Worm (Caenorhabditis elegans): ENCODE measurements around the gene C36A4.10.

C36A4.10 gene

DNA sequence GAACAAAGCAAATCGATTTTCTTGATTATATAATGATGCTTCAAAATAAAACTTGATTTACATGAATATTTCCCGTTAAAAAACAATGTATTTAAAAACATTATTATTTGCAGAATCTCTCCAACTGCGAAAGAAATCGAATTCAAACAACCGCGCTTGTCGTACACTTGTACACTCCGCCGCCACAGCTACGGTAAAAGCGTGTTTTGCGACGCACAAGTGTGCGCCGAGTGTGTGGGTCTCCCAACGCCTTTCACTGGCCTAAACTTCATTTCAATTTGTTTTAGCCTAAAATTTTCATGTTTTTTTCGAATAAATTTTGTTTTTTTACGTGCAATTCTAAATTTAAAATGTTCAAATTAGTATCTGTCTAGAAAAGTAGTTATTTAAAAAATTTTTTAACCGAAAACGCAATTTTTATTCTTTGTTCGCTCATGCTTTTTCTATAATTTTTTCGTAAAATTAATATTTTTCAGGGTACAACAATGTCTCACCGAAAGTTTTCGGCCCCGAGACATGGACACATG lies 36.2 kb upstream of the C36A4.10 start, which contains the start of gene rpl-3 (continued):
- TF ChIP-seq lin-39 (tag; optimal IDR thresholded peaks at IDR 0.05) (peak; percentile 95), tag-97 (GFP tag; IDR thresholded peaks at IDR 0.05) (peak; percentile 99), gei-8 (GFP tag; optimal IDR thresholded peaks at IDR 0.05) (peak; percentile 100), ceh-44 (GFP tag; IDR thresholded peaks at IDR 0.05) (peak; percentile 99), T26A8.4 (GFP tag; IDR thresholded peaks at IDR 0.05) (peak; percentile 100), daf-8 (GFP tag; IDR thresholded peaks at IDR 0.05) (peak; percentile 94), daf-16 (GFP tag; optimal IDR thresholded peaks at IDR 0.05) (peak; percentile 98 to 99), daf-16 (tag; optimal IDR thresholded peaks at IDR 0.05) (peak; percentile 98), ceh-62 (tag; optimal IDR thresholded peaks at IDR 0.05) (no peak), mep-1 (tag; optimal IDR thresholded peaks at IDR 0.05) (peak; percentile 100), ZK337.2 (GFP tag; IDR thresholded peaks at IDR 0.05) (peak; percentile 96), mdt-29 (GFP tag; IDR thresholded peaks at IDR 0.05) (peak; percentile 99), unc-130 (GFP tag; optimal IDR thresholded peaks at IDR 0.05) (peak; percentile 99), nhr-48 (tag; optimal IDR thresholded peaks at IDR 0.05) (peak; percentile 99), Y75B8A.6 (GFP tag; IDR thresholded peaks at IDR 0.05) (peak; percentile 100), dmd-9 (GFP tag; IDR thresholded peaks at IDR 0.05) (peak; percentile 99), nhr-102 (tag; optimal IDR thresholded peaks at IDR 0.05) (peak; percentile 100), pqm-1 (tag; optimal IDR thresholded peaks at IDR 0.05) (peak; percentile 100), cey-2 (tag; optimal IDR thresholded peaks at IDR 0.05; ENCODE audit: borderline replicate concordance, insufficient read depth) (peak; percentile 97), daf-12 (tag; optimal IDR thresholded peaks at IDR 0.05) (no peak), ztf-7 (tag; optimal IDR thresholded peaks at IDR 0.05) (peak; percentile 97), vab-7 (GFP tag; IDR thresholded peaks at IDR 0.05) (peak; percentile 100), D1046.2 (GFP tag; IDR thresholded peaks at IDR 0.05) (peak; percentile 99), hlh-30 (tag; optimal IDR thresholded peaks at IDR 0.05; ENCODE audit: insufficient read depth) (peak; percentile 99), spr-1 (tag; optimal IDR thresholded peaks at IDR 0.05) (peak; percentile 99), lin-29 (GFP tag; IDR thresholded peaks at IDR 0.05) (peak; percentile 100), ceh-32 (tag; optimal IDR thresholded peaks at IDR 0.05; ENCODE audit: poor library complexity) (peak; percentile 94), ces-1 (GFP tag; optimal IDR thresholded peaks at IDR 0.05) (peak; percentile 98), madf-5 (GFP tag; IDR thresholded peaks at IDR 0.05) (peak; percentile 100), lir-3 (tag; optimal IDR thresholded peaks at IDR 0.05) (peak; percentile 93), tra-1 (GFP tag; IDR thresholded peaks at IDR 0.05) (peak; percentile 100), duxl-1 (tag; optimal IDR thresholded peaks at IDR 0.05; ENCODE audit: poor library complexity) (peak; percentile 98), nhr-76 (tag; optimal IDR thresholded peaks at IDR 0.05) (peak; percentile 92), snpc-4 (tag; optimal IDR thresholded peaks at IDR 0.05) (peak; percentile 70), unc-39 (tag; optimal IDR thresholded peaks at IDR 0.05) (peak; percentile 60), ceh-20 (GFP tag; IDR thresholded peaks at IDR 0.05) (peak; percentile 100), nhr-28 (tag; optimal IDR thresholded peaks at IDR 0.05) (peak; percentile 100), T20F7.1 (GFP tag; optimal IDR thresholded peaks at IDR 0.05) (peak; percentile 99), lin-13 (GFP tag; optimal IDR thresholded peaks at IDR 0.05) (peak; percentile 100), mxl-2 (GFP tag; conservative IDR thresholded peaks at IDR 0.05) (peak; percentile 96), nhr-77 (tag; optimal IDR thresholded peaks at IDR 0.05) (peak; percentile 100), nhr-6 (tag; optimal IDR thresholded peaks at IDR 0.05) (peak; percentile 100), mdl-1 (tag; optimal IDR thresholded peaks at IDR 0.05) (peak; percentile 82 to 98), Y105C5A.15 (GFP tag; IDR thresholded peaks at IDR 0.05) (peak; percentile 99), mes-2 (tag; optimal IDR thresholded peaks at IDR 0.05; ENCODE audit: poor library complexity, severe bottlenecking) (peak; percentile 100), hmg-1.1 (GFP tag; IDR thresholded peaks at IDR 0.05) (peak; percentile 100), zip-2 (tag; optimal IDR thresholded peaks at IDR 0.05) (peak; percentile 97), snpc-1.2 (GFP tag; IDR thresholded peaks at IDR 0.05) (peak; percentile 98), egl-27 (tag; optimal IDR thresholded peaks at IDR 0.05) (no peak), nhr-237 (tag; optimal IDR thresholded peaks at IDR 0.05) (peak; percentile 96), R02D3.7 (tag; optimal IDR thresholded peaks at IDR 0.05) (peak; percentile 68)
